Worm (Caenorhabditis elegans): ENCODE data around the gene him-4.

Gene him-4

ce11 chrX:9705257-9706035 lies 11.9 kb upstream of the him-4 start:
- TF ChIP-seq cebp-1 (GFP tag; IDR thresholded peaks at IDR 0.05) (peak; percentile 79), cebp-1 (tag; optimal IDR thresholded peaks at IDR 0.05) (peak; percentile 96), lin-35 (GFP tag; optimal IDR thresholded peaks at IDR 0.05) (peak in 1 of 3 experiments; percentile 68), nhr-80 (tag; optimal IDR thresholded peaks at IDR 0.05) (no peak)

- TF ChIP-seq ceh-58 (GFP tag; IDR thresholded peaks at IDR 0.05): no peak
- no peak for TF ChIP-seq lir-1 (GFP tag; conservative IDR thresholded peaks at IDR 0.05)
- TF ChIP-seq D2030.7 (GFP tag; IDR thresholded peaks at IDR 0.05): no peak
- no peak for TF ChIP-seq lag-1 (GFP tag; IDR thresholded peaks at IDR 0.05)
- no peak for TF ChIP-seq aptf-3 (GFP tag; IDR thresholded peaks at IDR 0.05)
- no peak for TF ChIP-seq Y79H2A.3 (GFP tag; conservative IDR thresholded peaks at IDR 0.05)
- no peak for TF ChIP-seq hlh-26 (GFP tag; conservative IDR thresholded peaks at IDR 0.05)
- TF ChIP-seq ets-4 (GFP tag; optimal IDR thresholded peaks at IDR 0.05): no peak
- no peak for TF ChIP-seq ccch-3 (GFP tag; optimal IDR thresholded peaks at IDR 0.05)
- TF ChIP-seq K11D2.4 (GFP tag; IDR thresholded peaks at IDR 0.05): no peak
Measured at ce11 chrX:9706084-9706483, 11.3 kb upstream of the him-4 start, which contains the start of gene F15G9.1. Gene F15G9.1 (plus strand): TSS chrX:9706384.

ce11 chrX:9709462-9709861 lies 7.9 kb upstream of the him-4 start, which contains the start of gene F15G9.6:
Gene F15G9.6 (plus strand): TSS chrX:9709762.
- TF ChIP-seq ZK185.1 (tag; optimal IDR thresholded peaks at IDR 0.05; ENCODE audit: poor library complexity, severe bottlenecking): no peak
- no peak for TF ChIP-seq ceh-27 (GFP tag; optimal IDR thresholded peaks at IDR 0.05)
- TF ChIP-seq B0035.1 (tag; optimal IDR thresholded peaks at IDR 0.05): no peak
- no peak for TF ChIP-seq nhr-27 (tag; optimal IDR thresholded peaks at IDR 0.05)
- no peak for TF ChIP-seq pbrm-1 (GFP tag; IDR thresholded peaks at IDR 0.05)
- TF ChIP-seq nhr-90 (tag; optimal IDR thresholded peaks at IDR 0.05): no peak
- TF ChIP-seq F10E7.11 (tag; optimal IDR thresholded peaks at IDR 0.05): no peak
- TF ChIP-seq ztf-28 (GFP tag; IDR thresholded peaks at IDR 0.05): no peak
- no peak for TF ChIP-seq ztf-3 (GFP tag; optimal IDR thresholded peaks at IDR 0.05)
- TF ChIP-seq ztf-18 (tag; optimal IDR thresholded peaks at IDR 0.05): no peak
- no peak for TF ChIP-seq C17E4.6 (GFP tag; IDR thresholded peaks at IDR 0.05)
- no peak for TF ChIP-seq madf-3 (GFP tag; IDR thresholded peaks at IDR 0.05)
- TF ChIP-seq hmg-20 (GFP tag; IDR thresholded peaks at IDR 0.05): no peak
- TF ChIP-seq tbp1 (GFP tag; optimal IDR thresholded peaks at IDR 0.05): no peak
- no peak for TF ChIP-seq attf-5 (GFP tag; optimal IDR thresholded peaks at IDR 0.05)

ce11 chrX:9713613-9714012 lies 3.8 kb upstream of the him-4 start, which contains the start of gene F15G9.2:
Gene F15G9.2 (minus strand): TSS chrX:9713713.
- TF ChIP-seq B0336.3 (GFP tag; IDR thresholded peaks at IDR 0.05): no peak
- TF ChIP-seq ama-1 (optimal IDR thresholded peaks at IDR 0.05): no peak
- TF ChIP-seq ama-1 (GFP tag; optimal IDR thresholded peaks at IDR 0.05): no peak
- no peak for TF ChIP-seq C17E4.6 (GFP tag; IDR thresholded peaks at IDR 0.05)

- no peak for TF ChIP-seq dpl-1 (GFP tag; optimal IDR thresholded peaks at IDR 0.05)
- no peak for TF ChIP-seq cebp-1 (GFP tag; IDR thresholded peaks at IDR 0.05)
- no peak for TF ChIP-seq cebp-1 (tag; optimal IDR thresholded peaks at IDR 0.05)
- no peak for TF ChIP-seq rcor-1 (GFP tag; IDR thresholded peaks at IDR 0.05)
- no peak for TF ChIP-seq hsf-1 (GFP tag; IDR thresholded peaks at IDR 0.05)
- TF ChIP-seq rec-8 (tag; optimal IDR thresholded peaks at IDR 0.05): no peak
- TF ChIP-seq hmg-1.2 (GFP tag; IDR thresholded peaks at IDR 0.05): no peak
- TF ChIP-seq attf-5 (GFP tag; optimal IDR thresholded peaks at IDR 0.05): no peak
- TF ChIP-seq ceh-40 (GFP tag; IDR thresholded peaks at IDR 0.05): no peak
- no peak for TF ChIP-seq zfh-2 (GFP tag; conservative IDR thresholded peaks at IDR 0.05)
Measured at ce11 chrX:9719070-9719469, 1.7 kb downstream of the him-4 start.

Data from whole organism, young adult.